Worm (Caenorhabditis elegans): ENCODE results near the gene R11D1.3.

DNA sequence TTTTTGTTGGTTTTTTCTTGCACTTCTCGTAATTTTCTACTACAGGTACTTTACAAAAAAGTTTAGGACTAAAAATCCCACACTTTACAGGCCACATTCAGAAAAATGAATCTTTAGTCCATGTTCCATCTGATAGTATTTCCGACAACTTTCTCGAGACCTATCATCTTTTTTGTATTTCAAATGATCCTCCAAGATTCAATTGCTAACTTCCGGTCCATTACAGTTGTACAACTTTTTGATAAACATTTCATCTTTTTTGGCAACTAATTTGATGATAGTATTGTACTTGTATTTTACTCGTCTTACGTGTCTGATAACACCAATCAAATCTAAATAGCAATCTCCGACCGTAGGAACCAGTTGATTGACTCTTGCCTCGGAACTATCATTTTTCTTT is 44.5 kb downstream of the R11D1.3 start:
- no peak for TF ChIP-seq flt-1 (GFP tag; IDR thresholded peaks at IDR 0.05)
- no peak for TF ChIP-seq klf-2 (GFP tag; conservative IDR thresholded peaks at IDR 0.05)
- no peak for TF ChIP-seq ztf-23 (GFP tag; IDR thresholded peaks at IDR 0.05)
- TF ChIP-seq ref-1 (GFP tag; conservative IDR thresholded peaks at IDR 0.05), result no peak
- no peak for TF ChIP-seq tab-1 (GFP tag; IDR thresholded peaks at IDR 0.05)
- TF ChIP-seq T22C8.4 (GFP tag; IDR thresholded peaks at IDR 0.05), result no peak
- no peak for TF ChIP-seq cog-1 (tag; optimal IDR thresholded peaks at IDR 0.05)
- no peak for TF ChIP-seq ztf-29 (GFP tag; IDR thresholded peaks at IDR 0.05)
- TF ChIP-seq med-1 (GFP tag; optimal IDR thresholded peaks at IDR 0.05; ENCODE audit: insufficient read depth), result no peak

All from whole organism, midembryonic.